Fruit fly (Drosophila melanogaster) whole organism, prepupa: Measurements from ENCODE around the gene IP3K2.

Experiments used
- Blimp-1 ChIP-seq: fragments of 200-800 bp; sonication (Bioruptor generic); optimal IDR thresholded peaks from 3 replicates; lab custom pipeline; 2017; ENCODE audit warnings: missing biosample characterization, missing genetic modification characterization, mild to moderate bottlenecking, moderate library complexity, missing genetic modification reagents
- CG10631 ChIP-seq: fragments of 200-800 bp; sonication (Bioruptor generic); optimal IDR thresholded peaks from 2 replicates; lab custom pipeline; 2016; ENCODE audit warnings: missing biosample characterization, missing genetic modification characterization
- CG10669 ChIP-seq: fragments of 200-800 bp; sonication (Bioruptor generic); optimal IDR thresholded peaks from 3 replicates; lab custom pipeline; 2018; ENCODE audit warnings: missing biosample characterization, mild to moderate bottlenecking, missing genetic modification characterization, moderate library complexity
- CG11902 ChIP-seq: fragments of 200-800 bp; sonication (Bioruptor generic); optimal IDR thresholded peaks from 3 replicates; lab custom pipeline; 2016; ENCODE audit warnings: missing biosample characterization, missing genetic modification characterization
- CG15336 ChIP-seq: fragments of 200-800 bp; sonication (Bioruptor generic); IDR thresholded peaks from 2 replicates; pipeline ENCODE4 v1.3.6; 2022; ENCODE audit warnings: missing biosample characterization, missing genetic modification characterization
- CG1621 ChIP-seq: fragments of 200-800 bp; sonication (Bioruptor generic); optimal IDR thresholded peaks from 3 replicates; lab custom pipeline; 2018; ENCODE audit warnings: missing biosample characterization, mild to moderate bottlenecking, missing genetic modification characterization
- CG16779 ChIP-seq: fragments of 200-800 bp; sonication (Bioruptor generic); optimal IDR thresholded peaks from 3 replicates; lab custom pipeline; 2017; ENCODE audit warnings: missing biosample characterization, mild to moderate bottlenecking, missing genetic modification characterization
- CG3032 ChIP-seq: fragments of 200-800 bp; optimal IDR thresholded peaks from 2 replicates; lab custom pipeline; 2019; ENCODE audit warnings: missing biosample characterization, mild to moderate bottlenecking, missing genetic modification characterization, moderate library complexity
- CG31627 ChIP-seq: fragments of 200-800 bp; sonication (Bioruptor generic); optimal IDR thresholded peaks from 3 replicates; lab custom pipeline; 2016; ENCODE audit warnings: missing biosample characterization, missing genetic modification characterization
- CG34406 ChIP-seq: fragments of 200-800 bp; sonication (Bioruptor generic); optimal IDR thresholded peaks from 3 replicates; lab custom pipeline; 2016; ENCODE audit warnings: missing biosample characterization, missing genetic modification characterization
- CG3919 ChIP-seq: fragments of 200-800 bp; sonication (Bioruptor generic); optimal IDR thresholded peaks from 3 replicates; lab custom pipeline; 2016; ENCODE audit warnings: missing biosample characterization, missing genetic modification characterization
- CG4318 ChIP-seq: fragments of 200-800 bp; sonication (Bioruptor generic); optimal IDR thresholded peaks from 3 replicates; lab custom pipeline; 2017; ENCODE audit warnings: missing biosample characterization, mild to moderate bottlenecking, missing genetic modification characterization
- CG6163 ChIP-seq: fragments of 200-800 bp; sonication (Bioruptor generic); IDR thresholded peaks from 3 replicates; pipeline ENCODE4 v1.3.6; 2022; ENCODE audit warnings: missing biosample characterization, missing genetic modification characterization
- CG6792 ChIP-seq: fragments of 200-800 bp; sonication (Bioruptor generic); optimal IDR thresholded peaks from 3 replicates; lab custom pipeline; 2016; ENCODE audit warnings: missing biosample characterization, missing genetic modification characterization
- CG6808 ChIP-seq: fragments of 200-800 bp; sonication (Bioruptor generic); optimal IDR thresholded peaks from 3 replicates; lab custom pipeline; 2017; ENCODE audit warnings: missing biosample characterization, missing genetic modification characterization, mild to moderate bottlenecking, moderate library complexity, missing genetic modification reagents
- CG6854 ChIP-seq: fragments of 200-800 bp; sonication (Bioruptor generic); optimal IDR thresholded peaks from 2 replicates; lab custom pipeline; 2017; ENCODE audit warnings: missing biosample characterization, mild to moderate bottlenecking, missing genetic modification characterization
- CG7368 ChIP-seq: fragments of 200-800 bp; sonication (Bioruptor generic); optimal IDR thresholded peaks from 3 replicates; lab custom pipeline; 2016; ENCODE audit warnings: missing biosample characterization, missing genetic modification characterization
- CG8119 ChIP-seq: fragments of 200-800 bp; sonication (Bioruptor generic); IDR thresholded peaks from 3 replicates; pipeline ENCODE4 v1.3.6; 2022; ENCODE audit warnings: missing biosample characterization, missing genetic modification characterization
- CG8319 ChIP-seq: fragments of 200-800 bp; sonication (Bioruptor generic); optimal IDR thresholded peaks from 3 replicates; lab custom pipeline; 2016; ENCODE audit warnings: missing biosample characterization, missing genetic modification characterization
- CG8632 ChIP-seq: fragments of 200-800 bp; sonication (Bioruptor generic); optimal IDR thresholded peaks from 3 replicates; lab custom pipeline; 2016; ENCODE audit warnings: missing biosample characterization, missing genetic modification characterization
- CG9139 ChIP-seq: fragments of 200-800 bp; sonication (Bioruptor generic); optimal IDR thresholded peaks from 3 replicates; lab custom pipeline; 2017; ENCODE audit warnings: missing biosample characterization, mild to moderate bottlenecking, missing genetic modification characterization
- Eip75B ChIP-seq: fragments of 200-800 bp; sonication (Bioruptor generic); optimal IDR thresholded peaks from 3 replicates; lab custom pipeline; 2016; ENCODE audit warnings: missing biosample characterization, missing genetic modification characterization
- Eip78C ChIP-seq: fragments of 200-800 bp; sonication (Bioruptor generic); peaks from one replicate; lab custom pipeline; 2016; ENCODE audit warnings: missing biosample characterization, missing genetic modification characterization
- Eip93F ChIP-seq: fragments of 200-800 bp; sonication (Bioruptor generic); optimal IDR thresholded peaks from 2 replicates; lab custom pipeline; 2016; ENCODE audit warnings: missing biosample characterization, mild to moderate bottlenecking, missing genetic modification characterization
- Ets21C ChIP-seq: fragments of 200-800 bp; sonication (Bioruptor generic); optimal IDR thresholded peaks from 3 replicates; lab custom pipeline; 2016; ENCODE audit warnings: missing biosample characterization, missing genetic modification characterization
- Ets96B ChIP-seq: fragments of 200-800 bp; optimal IDR thresholded peaks from 2 replicates; lab custom pipeline; 2019; ENCODE audit warnings: missing biosample characterization, mild to moderate bottlenecking, missing genetic modification characterization, moderate library complexity
- Gug ChIP-seq: fragments of 200-800 bp; sonication (Bioruptor generic); IDR thresholded peaks from 2 replicates; pipeline ENCODE4 v1.3.6; 2022; ENCODE audit warnings: missing biosample characterization, missing genetic modification characterization
- Hr38 ChIP-seq: sonication (Bioruptor generic); optimal IDR thresholded peaks from 2 replicates; lab custom pipeline; 2016; ENCODE audit warnings: missing biosample characterization, missing genetic modification characterization
- Hr39 ChIP-seq: fragments of 200-800 bp; sonication (Bioruptor generic); optimal IDR thresholded peaks from 2 replicates; lab custom pipeline; 2016; ENCODE audit warnings: missing biosample characterization, missing genetic modification characterization
- Hr4 ChIP-seq: fragments of 200-800 bp; sonication (Bioruptor generic); optimal IDR thresholded peaks from 3 replicates; lab custom pipeline; 2016; ENCODE audit warnings: missing biosample characterization, missing genetic modification characterization
- Met ChIP-seq: fragments of 200-800 bp; sonication (Bioruptor generic); optimal IDR thresholded peaks from 3 replicates; lab custom pipeline; 2016; ENCODE audit warnings: missing biosample characterization, missing genetic modification characterization
- OdsH ChIP-seq: fragments of 200-800 bp; sonication (Bioruptor generic); optimal IDR thresholded peaks from 3 replicates; lab custom pipeline; 2016; ENCODE audit warnings: missing biosample characterization, missing genetic modification characterization
- Smox ChIP-seq: fragments of 200-800 bp; sonication (Bioruptor generic); optimal IDR thresholded peaks from 3 replicates; lab custom pipeline; 2016; ENCODE audit warnings: missing biosample characterization, missing genetic modification characterization
- achi ChIP-seq: fragments of 200-800 bp; sonication (Bioruptor generic); optimal IDR thresholded peaks from 3 replicates; lab custom pipeline; 2016; ENCODE audit warnings: missing biosample characterization, missing genetic modification characterization
- acj6 ChIP-seq: fragments of 200-800 bp; sonication (Bioruptor generic); optimal IDR thresholded peaks from 3 replicates; lab custom pipeline; 2016; ENCODE audit warnings: missing biosample characterization, missing genetic modification characterization
- cyc ChIP-seq: fragments of 200-800 bp; sonication (Bioruptor generic); optimal IDR thresholded peaks from 3 replicates; lab custom pipeline; 2016; ENCODE audit warnings: missing biosample characterization, missing genetic modification characterization
- dac ChIP-seq: fragments of 200-800 bp; sonication (Bioruptor generic); optimal IDR thresholded peaks from 2 replicates; lab custom pipeline; 2017; ENCODE audit warnings: missing biosample characterization, mild to moderate bottlenecking, missing genetic modification characterization
- dsx ChIP-seq: fragments of 200-800 bp; optimal IDR thresholded peaks from 3 replicates; lab custom pipeline; 2019; ENCODE audit warnings: missing biosample characterization, mild to moderate bottlenecking, missing genetic modification characterization, moderate library complexity; ENCODE audit not compliant: poor library complexity, severe bottlenecking
- eg ChIP-seq: fragments of 200-800 bp; sonication (Bioruptor generic); IDR thresholded peaks from 3 replicates; pipeline ENCODE4 v1.3.6; 2022; ENCODE audit warnings: missing biosample characterization, missing genetic modification characterization
- esn ChIP-seq: fragments of 200-800 bp; sonication (Bioruptor generic); optimal IDR thresholded peaks from 2 replicates; lab custom pipeline; 2016; ENCODE audit warnings: missing biosample characterization, mild to moderate bottlenecking, missing genetic modification characterization, moderate library complexity
- fd59A ChIP-seq: fragments of 200-800 bp; sonication (Bioruptor generic); optimal IDR thresholded peaks from 2 replicates; lab custom pipeline; 2017; ENCODE audit warnings: missing biosample characterization, mild to moderate bottlenecking, missing genetic modification characterization, missing genetic modification reagents
- fd85E ChIP-seq: fragments of 200-800 bp; sonication (Bioruptor generic); optimal IDR thresholded peaks from 3 replicates; lab custom pipeline; 2016; ENCODE audit warnings: missing biosample characterization, missing genetic modification characterization
- fkh ChIP-seq: fragments of 200-800 bp; sonication (Bioruptor generic); optimal IDR thresholded peaks from 3 replicates; lab custom pipeline; 2017; ENCODE audit warnings: missing biosample characterization, mild to moderate bottlenecking, missing genetic modification characterization, moderate library complexity
- lz ChIP-seq: fragments of 200-800 bp; sonication (Bioruptor generic); optimal IDR thresholded peaks from 3 replicates; lab custom pipeline; 2016; ENCODE audit warnings: missing biosample characterization, missing genetic modification characterization
- net ChIP-seq: fragments of 200-800 bp; sonication (Bioruptor generic); optimal IDR thresholded peaks from 3 replicates; lab custom pipeline; 2016; ENCODE audit warnings: missing biosample characterization, missing genetic modification characterization
- pdm3 ChIP-seq: fragments of 200-800 bp; sonication (Bioruptor generic); optimal IDR thresholded peaks from 3 replicates; lab custom pipeline; 2016; ENCODE audit warnings: missing biosample characterization, missing genetic modification characterization
- salr ChIP-seq, 2 experiments: fragments of 200-800 bp; sonication (Bioruptor generic); optimal IDR thresholded peaks; 3 replicates each; lab custom pipeline; 2016 to 2018; ENCODE audit warnings: missing biosample characterization in 2 of 2, missing genetic modification characterization in 2 of 2, mild to moderate bottlenecking in 1 of 2
- spab ChIP-seq: fragments of 200-800 bp; sonication (Bioruptor generic); optimal IDR thresholded peaks from 2 replicates; lab custom pipeline; 2017; ENCODE audit warnings: missing biosample characterization, mild to moderate bottlenecking, missing genetic modification characterization, missing genetic modification reagents
- ss ChIP-seq, 2 experiments: fragments of 200-800 bp; sonication (Bioruptor generic); optimal IDR thresholded peaks; 2 replicates in 1 of 2; 3 replicates in 1 of 2; lab custom pipeline; 2017 to 2018; ENCODE audit warnings: mild to moderate bottlenecking in 2 of 2, missing biosample characterization in 2 of 2, missing genetic modification characterization in 2 of 2, moderate library complexity in 1 of 2
- svp ChIP-seq: fragments of 200-800 bp; sonication (Bioruptor generic); peaks from one replicate; lab custom pipeline; 2016; ENCODE audit warnings: missing biosample characterization, missing genetic modification characterization
- topi ChIP-seq: fragments of 200-800 bp; sonication (Bioruptor generic); optimal IDR thresholded peaks from 3 replicates; lab custom pipeline; 2016; ENCODE audit warnings: missing biosample characterization, missing genetic modification characterization
- vri ChIP-seq: fragments of 200-800 bp; sonication (Bioruptor generic); optimal IDR thresholded peaks from 3 replicates; lab custom pipeline; 2016; ENCODE audit warnings: missing biosample characterization, mild to moderate bottlenecking, missing genetic modification characterization

IP3K2 gene

dm6 chrX:13337454-13337853, 34.0 kb downstream of the IP3K2 start, which contains the start of gene RpS15Aa:
Gene RpS15Aa, minus strand, starts transcription at chrX:13337705.
- TF ChIP-seq Ets21C (GFP tag; lab: Kevin White, UChicago) (peak; percentile 36), Eip78C (peak; percentile 69), CG6808 (GFP tag; lab: Kevin White, UChicago) (peak; percentile 48), salr (GFP tag; optimal IDR thresholded peaks at IDR 0.05; lab: Kevin White, UChicago) (peak in 1 of 2 experiments; percentile 75), lz (GFP tag; lab: Kevin White, UChicago) (peak; percentile 69), CG6854 (GFP tag; lab: Kevin White, UChicago) (peak; percentile 89), eg (GFP tag; lab: Robert Waterston, UW) (peak; percentile 68), CG9139 (GFP tag; lab: Kevin White, UChicago) (peak; percentile 71), CG8319 (peak; percentile 39), fkh (GFP tag; lab: Kevin White, UChicago) (peak; percentile 22), net (peak; percentile 66), pdm3 (GFP tag; lab: Kevin White, UChicago) (peak; percentile 26), CG7368 (peak; percentile 52), acj6 (GFP tag; lab: Kevin White, UChicago) (peak; percentile 36), CG34406 (GFP tag; lab: Kevin White, UChicago) (peak; percentile 42), Blimp-1 (GFP tag; lab: Kevin White, UChicago) (peak; percentile 29), fd59A (GFP tag; lab: Kevin White, UChicago) (peak; percentile 7), CG10631 (no peak), CG15336 (GFP tag; lab: Robert Waterston, UW) (no peak), CG11902 (GFP tag; lab: Kevin White, UChicago) (peak; percentile 6), dsx (GFP tag; lab: Kevin White, UChicago) (peak; percentile 1), CG8632 (GFP tag; lab: Kevin White, UChicago) (peak; percentile 25), CG3032 (peak; percentile 41), Hr4 (GFP tag; lab: Kevin White, UChicago) (no peak), Smox (GFP tag; lab: Kevin White, UChicago) (peak; percentile 52), CG6163 (GFP tag; lab: Robert Waterston, UW) (peak; percentile 85), vri (GFP tag; lab: Kevin White, UChicago) (peak; percentile 64), dac (GFP tag; lab: Kevin White, UChicago) (no peak), spab (GFP tag; lab: Kevin White, UChicago) (no peak), Eip93F (GFP tag; lab: Kevin White, UChicago) (no peak), topi (GFP tag; lab: Kevin White, UChicago) (peak; percentile 61), achi (GFP tag; lab: Kevin White, UChicago) (peak; percentile 37), Met (GFP tag; lab: Kevin White, UChicago) (peak; percentile 66), CG16779 (tag; lab: Kevin White, UChicago) (peak; percentile 48), CG10669 (peak; percentile 50), OdsH (GFP tag; lab: Kevin White, UChicago) (peak; percentile 43), Ets96B (tag; lab: Kevin White, UChicago) (peak; percentile 22), ss (GFP tag; optimal IDR thresholded peaks at IDR 0.05; lab: Kevin White, UChicago) (peak; percentile 51 to 75), fd85E (GFP tag; lab: Kevin White, UChicago) (peak; percentile 61), CG31627 (peak; percentile 71), CG6792 (GFP tag; lab: Kevin White, UChicago) (peak; percentile 25), CG1621 (tag; lab: Kevin White, UChicago) (peak; percentile 56), esn (GFP tag; lab: Kevin White, UChicago) (peak; percentile 68), svp (GFP tag; lab: Kevin White, UChicago) (no peak), CG8119 (GFP tag; lab: Robert Waterston, UW) (0 out of 3 replicates have a peak, but pooled peaks have one; percentile 35), Hr39 (GFP tag; lab: Kevin White, UChicago) (peak; percentile 65), CG4318 (GFP tag; lab: Kevin White, UChicago) (no peak), Eip75B (GFP tag; lab: Kevin White, UChicago) (peak; percentile 10), Gug (GFP tag; lab: Robert Waterston, UW) (no peak), CG3919 (GFP tag; lab: Kevin White, UChicago) (peak; percentile 76), Hr38 (GFP tag; lab: Kevin White, UChicago) (no peak), cyc (GFP tag; lab: Kevin White, UChicago) (peak; percentile 76)
